Worm (Caenorhabditis elegans): ENCODE data around the gene R07E5.17.

ce11 chrIII:4413099-4413498 lies 8.9 kb upstream of the R07E5.17 start, which contains the start of gene mpc-1:
- TF ChIP-seq skn-1 (tag; optimal IDR thresholded peaks at IDR 0.05) (peak; percentile 25), egl-27 (tag; optimal IDR thresholded peaks at IDR 0.05) (no peak), grh-1 (GFP tag; IDR thresholded peaks at IDR 0.05) (no peak), pqm-1 (tag; optimal IDR thresholded peaks at IDR 0.05) (peak; percentile 53), ama-1 (optimal IDR thresholded peaks at IDR 0.05) (no peak), nhr-12 (tag; optimal IDR thresholded peaks at IDR 0.05) (no peak), snpc-4 (tag; optimal IDR thresholded peaks at IDR 0.05) (no peak), ceh-82 (tag; optimal IDR thresholded peaks at IDR 0.05) (no peak)

Data from whole organism, L1 larva.